Fruit fly (Drosophila melanogaster): ENCODE results near the gene fan.

DNA sequence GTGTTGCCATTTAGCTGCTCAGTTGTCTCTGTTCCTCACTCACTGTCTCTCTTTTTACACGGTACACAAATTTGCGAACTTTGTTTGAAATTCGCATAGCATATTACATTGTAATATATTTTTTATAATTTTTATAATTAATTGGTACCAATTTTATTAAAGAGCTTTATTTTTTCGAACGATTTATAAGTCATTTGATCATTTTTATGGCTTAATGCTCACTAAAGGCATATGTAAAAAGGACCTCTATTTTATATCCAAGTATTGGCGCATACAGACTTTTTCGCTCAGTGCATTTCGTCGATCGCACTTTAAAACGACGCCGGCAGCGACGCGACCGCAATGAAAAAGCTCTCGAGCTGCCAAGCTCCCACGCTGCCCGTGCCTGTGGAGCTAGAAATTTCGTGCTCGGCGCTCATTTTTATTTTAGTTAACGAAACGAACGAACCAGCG is 12.8 kb upstream of the fan start:
- peak; percentile 15 for TF ChIP-seq EcR (GFP tag; optimal IDR thresholded peaks at IDR 0.05)
- TF ChIP-seq CG17806 (tag; optimal IDR thresholded peaks at IDR 0.05): peak; percentile 80
- peak; percentile 90 for TF ChIP-seq CG8301 (tag; optimal IDR thresholded peaks at IDR 0.05)
- peak; percentile 94 for TF ChIP-seq CG15710 (tag; optimal IDR thresholded peaks at IDR 0.05)
- TF ChIP-seq Pif1A (GFP tag; optimal IDR thresholded peaks at IDR 0.05): peak; percentile 87
- TF ChIP-seq CG8159 (tag; optimal IDR thresholded peaks at IDR 0.05): peak; percentile 94
- TF ChIP-seq D1 (tag; optimal IDR thresholded peaks at IDR 0.05): peak; percentile 81
- peak; percentile 91 for TF ChIP-seq CG10348 (GFP tag; IDR thresholded peaks at IDR 0.05)
- TF ChIP-seq CG4496 (GFP tag; IDR thresholded peaks at IDR 0.05): peak; percentile 93; the same call in 2 of the 3 replicates
- peak; percentile 92 for TF ChIP-seq Snoo (tag; optimal IDR thresholded peaks at IDR 0.05)
